Fruit fly (Drosophila melanogaster) whole organism, embryonic: ENCODE measurements around the gene dao.

Source experiments
- B-H2 ChIP-seq: fragments of 200-800 bp; sonication (Bioruptor generic); optimal IDR thresholded peaks from 2 replicates; lab custom pipeline; 2018; ENCODE audit warnings: missing biosample characterization, mild to moderate bottlenecking, missing genetic modification characterization
- CG10462 ChIP-seq: fragments of 200-800 bp; sonication (Bioruptor generic); optimal IDR thresholded peaks from 2 replicates; lab custom pipeline; 2016; ENCODE audit warnings: missing biosample characterization, missing genetic modification characterization
- CG10543 ChIP-seq: fragments of 200-800 bp; sonication (Bioruptor generic); optimal IDR thresholded peaks from 3 replicates; lab custom pipeline; 2017; ENCODE audit warnings: missing biosample characterization, mild to moderate bottlenecking, missing genetic modification characterization, moderate library complexity
- CG11093 ChIP-seq: fragments of 200-800 bp; sonication (Bioruptor generic); IDR thresholded peaks from 3 replicates; pipeline ENCODE4 v1.3.6; 2022; ENCODE audit warnings: missing biosample characterization, missing genetic modification characterization
- CG1233 ChIP-seq: fragments of 200-800 bp; sonication (Bioruptor generic); optimal IDR thresholded peaks from 4 replicates; lab custom pipeline; 2018; ENCODE audit warnings: missing biosample characterization, mild to moderate bottlenecking, missing genetic modification characterization
- CG12391 ChIP-seq: fragments of 200-800 bp; sonication (Bioruptor generic); optimal IDR thresholded peaks from 3 replicates; lab custom pipeline; 2018; ENCODE audit warnings: missing biosample characterization, mild to moderate bottlenecking, missing genetic modification characterization, moderate library complexity
- CG12659 ChIP-seq: fragments of 200-800 bp; sonication (Bioruptor generic); optimal IDR thresholded peaks from 3 replicates; lab custom pipeline; 2017; ENCODE audit warnings: mild to moderate bottlenecking, missing biosample characterization, missing genetic modification reagents, missing genetic modification characterization
- CG13296 ChIP-seq: fragments of 200-800 bp; sonication (Bioruptor generic); optimal IDR thresholded peaks from 3 replicates; lab custom pipeline; 2018; ENCODE audit warnings: missing biosample characterization, mild to moderate bottlenecking, missing genetic modification characterization
- CG14710 ChIP-seq: fragments of 200-800 bp; sonication (Bioruptor generic); optimal IDR thresholded peaks from 3 replicates; lab custom pipeline; 2019; ENCODE audit warnings: missing biosample characterization, mild to moderate bottlenecking, missing genetic modification characterization, moderate library complexity
- CG1603 ChIP-seq: fragments of 200-800 bp; sonication (Bioruptor generic); optimal IDR thresholded peaks from 2 replicates; lab custom pipeline; 2019; ENCODE audit warnings: missing biosample characterization, mild to moderate bottlenecking, missing genetic modification characterization, moderate library complexity
- CG17186 ChIP-seq: fragments of 200-800 bp; sonication (Bioruptor generic); optimal IDR thresholded peaks from 3 replicates; lab custom pipeline; 2017; ENCODE audit warnings: missing biosample characterization, missing genetic modification reagents, missing genetic modification characterization
- CG17361 ChIP-seq: fragments of 200-800 bp; sonication (Bioruptor generic); IDR thresholded peaks from 3 replicates; pipeline ENCODE4 v1.3.6; 2022; ENCODE audit warnings: missing biosample characterization, missing genetic modification characterization
- CG17829 ChIP-seq: fragments of 200-800 bp; optimal IDR thresholded peaks from 2 replicates; lab custom pipeline; 2019; ENCODE audit warnings: missing biosample characterization, mild to moderate bottlenecking, missing genetic modification characterization, moderate library complexity
- CG2116 ChIP-seq: fragments of 200-800 bp; sonication (Bioruptor generic); optimal IDR thresholded peaks from 3 replicates; lab custom pipeline; 2018; ENCODE audit warnings: missing biosample characterization, mild to moderate bottlenecking, missing genetic modification characterization
- CG2199 ChIP-seq: fragments of 200-800 bp; sonication (Bioruptor generic); IDR thresholded peaks from 3 replicates; pipeline ENCODE4 v1.3.6; 2022; ENCODE audit warnings: missing biosample characterization, missing genetic modification characterization
- CG32767 ChIP-seq: fragments of 200-800 bp; sonication (Bioruptor generic); IDR thresholded peaks from 2 replicates; pipeline ENCODE4 v1.3.6; 2022; ENCODE audit warnings: missing biosample characterization, missing genetic modification characterization
- CG4404 ChIP-seq: fragments of 200-800 bp; sonication (Bioruptor generic); IDR thresholded peaks from 2 replicates; pipeline ENCODE4 v1.3.6; 2022; ENCODE audit warnings: missing biosample characterization, missing genetic modification characterization
- CG4424 ChIP-seq: fragments of 200-800 bp; sonication (Bioruptor generic); optimal IDR thresholded peaks from 3 replicates; lab custom pipeline; 2016; ENCODE audit warnings: missing biosample characterization, missing genetic modification characterization
- CG4820 ChIP-seq: fragments of 200-800 bp; sonication (Bioruptor generic); optimal IDR thresholded peaks from 3 replicates; lab custom pipeline; 2016; ENCODE audit warnings: missing biosample characterization, missing genetic modification characterization
- CG7357 ChIP-seq: fragments of 200-800 bp; sonication (Bioruptor generic); IDR thresholded peaks from 3 replicates; pipeline ENCODE4 v1.3.6; 2022; ENCODE audit warnings: missing biosample characterization, missing genetic modification characterization
- D19B ChIP-seq: fragments of 200-800 bp; sonication (Bioruptor generic); optimal IDR thresholded peaks from 2 replicates; lab custom pipeline; 2017; ENCODE audit warnings: missing biosample characterization, mild to moderate bottlenecking, missing genetic modification characterization
- Dek ChIP-seq: fragments of 200-800 bp; sonication (Bioruptor generic); optimal IDR thresholded peaks from 3 replicates; lab custom pipeline; 2019; ENCODE audit warnings: missing biosample characterization, mild to moderate bottlenecking, missing genetic modification characterization, moderate library complexity
- Dip2 ChIP-seq: fragments of 200-800 bp; sonication (Bioruptor generic); IDR thresholded peaks from 2 replicates; pipeline ENCODE4 v1.3.6; 2022; ENCODE audit warnings: missing biosample characterization, missing genetic modification characterization
- Dp ChIP-seq: fragments of 200-800 bp; sonication (Bioruptor generic); optimal IDR thresholded peaks from 2 replicates; lab custom pipeline; 2018; ENCODE audit warnings: missing biosample characterization, mild to moderate bottlenecking, missing genetic modification characterization, moderate library complexity
- Drgx ChIP-seq: fragments of 200-800 bp; sonication (Bioruptor generic); IDR thresholded peaks from 2 replicates; pipeline ENCODE4 v1.3.6; 2022; ENCODE audit warnings: missing biosample characterization, missing genetic modification characterization
- E2f2 ChIP-seq: fragments of 200-800 bp; sonication (Bioruptor generic); IDR thresholded peaks from 2 replicates; pipeline ENCODE4 v1.3.6; 2022; ENCODE audit warnings: missing biosample characterization, missing genetic modification characterization
- H2.0 ChIP-seq: fragments of 200-800 bp; sonication (Bioruptor generic); IDR thresholded peaks from 2 replicates; pipeline ENCODE4 v1.3.6; 2022; ENCODE audit warnings: missing biosample characterization, missing genetic modification characterization
- Hr3 ChIP-seq: fragments of 200-800 bp; sonication (Bioruptor generic); optimal IDR thresholded peaks from 3 replicates; lab custom pipeline; 2016; ENCODE audit warnings: missing biosample characterization, missing genetic modification characterization
- Med ChIP-seq: fragments of 200-800 bp; sonication (Bioruptor generic); peaks from one replicate; lab custom pipeline; 2016; ENCODE audit warnings: missing biosample characterization, missing genetic modification characterization, mild to moderate bottlenecking, inconsistent platforms, moderate library complexity
- Mrtf ChIP-seq: fragments of 200-800 bp; sonication (Bioruptor generic); IDR thresholded peaks from 3 replicates; pipeline ENCODE4 v1.3.6; 2022; ENCODE audit warnings: missing biosample characterization, missing genetic modification characterization
- Neu2 ChIP-seq: fragments of 200-800 bp; sonication (Bioruptor generic); optimal IDR thresholded peaks from 3 replicates; lab custom pipeline; 2016; ENCODE audit warnings: missing biosample characterization, missing genetic modification characterization, borderline replicate concordance
- Oli ChIP-seq: fragments of 200-800 bp; sonication (Bioruptor generic); optimal IDR thresholded peaks from 2 replicates; lab custom pipeline; 2018; ENCODE audit warnings: missing biosample characterization, mild to moderate bottlenecking, missing genetic modification characterization, moderate library complexity
- Rx ChIP-seq: fragments of 200-800 bp; sonication (Bioruptor generic); IDR thresholded peaks from 2 replicates; pipeline ENCODE4 v1.3.6; 2022; ENCODE audit warnings: missing biosample characterization, missing genetic modification characterization
- Tbp ChIP-seq: fragments of >200 bp; optimal IDR thresholded peaks from 2 replicates; lab custom pipeline; 2018; ENCODE audit warnings: missing biosample characterization, missing genetic modification characterization
- Vsx1 ChIP-seq: fragments of 200-800 bp; sonication (Bioruptor generic); optimal IDR thresholded peaks from 2 replicates; lab custom pipeline; 2017; ENCODE audit warnings: missing biosample characterization, mild to moderate bottlenecking, missing genetic modification characterization, missing genetic modification reagents
- az2 ChIP-seq: fragments of 200-800 bp; sonication (Bioruptor generic); optimal IDR thresholded peaks from 3 replicates; lab custom pipeline; 2016; ENCODE audit warnings: missing biosample characterization, missing genetic modification characterization
- chinmo ChIP-seq: fragments of 200-800 bp; sonication (Bioruptor generic); IDR thresholded peaks from 4 replicates; pipeline ENCODE4 v1.3.6; 2022; ENCODE audit warnings: missing biosample characterization, missing genetic modification characterization; ENCODE audit not compliant: partially characterized antibody
- croc ChIP-seq: fragments of 200-800 bp; sonication (Bioruptor generic); conservative IDR thresholded peaks from 3 replicates; pipeline ENCODE4 v1.3.6; 2022; ENCODE audit warnings: missing biosample characterization, missing genetic modification characterization
- dysf ChIP-seq: fragments of 200-800 bp; sonication (Bioruptor generic); IDR thresholded peaks from 3 replicates; pipeline ENCODE4 v1.3.6; 2022; ENCODE audit warnings: missing biosample characterization, missing genetic modification characterization
- fu2 ChIP-seq: fragments of 200-800 bp; sonication (Bioruptor generic); optimal IDR thresholded peaks from 2 replicates; lab custom pipeline; 2016; ENCODE audit warnings: missing biosample characterization, missing genetic modification characterization
- gsb ChIP-seq: fragments of 200-800 bp; sonication (Bioruptor generic); IDR thresholded peaks from 2 replicates; pipeline ENCODE4 v1.3.6; 2022; ENCODE audit warnings: missing biosample characterization, missing genetic modification characterization
- knrl ChIP-seq: fragments of 200-800 bp; sonication (Bioruptor generic); IDR thresholded peaks from 3 replicates; pipeline ENCODE4 v1.3.6; 2022; ENCODE audit warnings: missing biosample characterization, missing genetic modification characterization; ENCODE audit not compliant: partially characterized antibody
- mirr ChIP-seq: fragments of 200-800 bp; sonication (Bioruptor generic); optimal IDR thresholded peaks from 3 replicates; lab custom pipeline; 2018; ENCODE audit warnings: missing biosample characterization, mild to moderate bottlenecking, missing genetic modification characterization
- mld ChIP-seq: fragments of 200-800 bp; sonication (Bioruptor generic); IDR thresholded peaks from 3 replicates; pipeline ENCODE4 v1.3.6; 2022; ENCODE audit warnings: missing biosample characterization, missing genetic modification characterization; ENCODE audit not compliant: partially characterized antibody
- nom ChIP-seq: fragments of 200-800 bp; sonication (Bioruptor generic); optimal IDR thresholded peaks from 2 replicates; lab custom pipeline; 2017; ENCODE audit warnings: missing biosample characterization, missing genetic modification characterization, mild to moderate bottlenecking, moderate library complexity, missing genetic modification reagents
- pan ChIP-seq, 4 experiments: fragments of >200 bp in 3 of 4; fragments of 200-800 bp in 1 of 4; sonication (Bioruptor generic) in 1 of 4; optimal IDR thresholded peaks in 3 of 4; IDR thresholded peaks in 1 of 4; 2 replicates each; pipeline versions ENCODE4 v1.3.6 to Lab custom; 2017 to 2022; ENCODE audit warnings: missing biosample characterization in 2 of 4, missing genetic modification characterization in 2 of 4, mixed read lengths in 1 of 4
- pb ChIP-seq: fragments of 200-800 bp; sonication (Bioruptor generic); optimal IDR thresholded peaks from 3 replicates; lab custom pipeline; 2016; ENCODE audit warnings: missing biosample characterization, missing genetic modification characterization
- sens ChIP-seq: fragments of 200-800 bp; sonication (Bioruptor generic); peaks from one replicate; lab custom pipeline; 2016; ENCODE audit warnings: missing biosample characterization, missing genetic modification characterization
- sqz ChIP-seq: fragments of 200-800 bp; sonication (Bioruptor generic); optimal IDR thresholded peaks from 3 replicates; lab custom pipeline; 2018; ENCODE audit warnings: missing biosample characterization, mild to moderate bottlenecking, missing genetic modification characterization
- ssp ChIP-seq: fragments of 200-800 bp; sonication (Bioruptor generic); IDR thresholded peaks from 2 replicates; pipeline ENCODE4 v1.3.6; 2022; ENCODE audit warnings: missing biosample characterization, missing genetic modification characterization
- tgo ChIP-seq: fragments of 200-800 bp; sonication (Bioruptor generic); IDR thresholded peaks from 3 replicates; pipeline ENCODE4 v1.3.6; 2022; ENCODE audit warnings: missing biosample characterization, missing genetic modification characterization
- trem ChIP-seq: fragments of 200-800 bp; optimal IDR thresholded peaks from 3 replicates; lab custom pipeline; 2019; ENCODE audit warnings: missing biosample characterization, mild to moderate bottlenecking, missing genetic modification characterization, moderate library complexity

Gene dao

DNA sequence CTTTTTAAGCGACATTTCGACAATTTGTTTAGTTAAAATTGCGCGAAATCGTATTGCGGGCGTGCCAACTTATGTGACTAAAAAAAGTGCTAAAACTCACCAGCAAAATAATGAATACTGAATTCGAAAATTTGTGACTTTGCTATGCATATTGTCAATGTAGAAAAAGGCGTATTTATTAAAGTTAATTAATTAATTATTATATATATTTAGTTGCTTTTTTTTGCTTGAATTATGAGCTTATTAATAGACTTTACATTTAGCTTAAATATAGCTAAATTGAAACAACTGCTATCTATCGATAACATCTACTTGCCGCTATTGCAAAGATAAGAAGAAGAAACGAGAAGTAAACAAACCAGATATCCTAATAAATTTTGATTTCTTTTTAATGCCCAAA lies 7.6 kb downstream of the dao start, which contains the start of the genes PolD3 and Uxt (continued):
- TF ChIP-seq CG10462 (GFP tag; lab: Kevin White, UChicago): no peak
- TF ChIP-seq CG17361 (GFP tag; lab: Robert Waterston, UW): 0 out of 3 replicates have a peak, but pooled peaks have one; percentile 33
- TF ChIP-seq nom: no peak
- TF ChIP-seq Vsx1 (GFP tag; lab: Kevin White, UChicago): no peak
- no peak for TF ChIP-seq CG10543 (GFP tag; lab: Kevin White, UChicago)
- peak; percentile 98 for TF ChIP-seq trem
- TF ChIP-seq CG2199: no peak
- TF ChIP-seq CG12659 (GFP tag; lab: Kevin White, UChicago): peak; percentile 32
- TF ChIP-seq az2 (GFP tag; lab: Kevin White, UChicago): no peak
- 0 out of 3 replicates have a peak, but pooled peaks have one; percentile 16 for TF ChIP-seq knrl (GFP tag; lab: Robert Waterston, UW)
- TF ChIP-seq H2.0 (GFP tag; lab: Robert Waterston, UW): no peak
- no peak for TF ChIP-seq CG4820 (GFP tag; lab: Kevin White, UChicago)
- no peak for TF ChIP-seq B-H2 (GFP tag; lab: Kevin White, UChicago)
- TF ChIP-seq dysf (GFP tag; lab: Robert Waterston, UW): no peak
- TF ChIP-seq Dek (tag; lab: Kevin White, UChicago): no peak
- no peak for TF ChIP-seq mirr (GFP tag; lab: Kevin White, UChicago)
- peak; percentile 66 for TF ChIP-seq Dp
- no peak for TF ChIP-seq CG17186 (GFP tag; lab: Kevin White, UChicago)
- TF ChIP-seq Drgx (GFP tag; lab: Robert Waterston, UW): no peak
- no peak for TF ChIP-seq CG4404
- peak; percentile 53 for TF ChIP-seq CG2116 (GFP tag; lab: Kevin White, UChicago)
- TF ChIP-seq Mrtf (GFP tag; lab: Robert Waterston, UW): no peak
- TF ChIP-seq Dip2: no peak
- no peak for TF ChIP-seq gsb (GFP tag; lab: Robert Waterston, UW)
- TF ChIP-seq CG1233 (GFP tag; lab: Kevin White, UChicago): no peak
- TF ChIP-seq sens (GFP tag; lab: Kevin White, UChicago): peak; percentile 13
- no peak for TF ChIP-seq CG13296 (GFP tag; lab: Kevin White, UChicago)
- TF ChIP-seq Oli (tag; lab: Kevin White, UChicago): no peak
- TF ChIP-seq tgo (GFP tag; lab: Robert Waterston, UW): no peak
- no peak for TF ChIP-seq CG32767 (GFP tag; lab: Robert Waterston, UW)
- no peak for TF ChIP-seq CG4424 (GFP tag; lab: Kevin White, UChicago)
- TF ChIP-seq E2f2 (GFP tag; lab: Robert Waterston, UW): peak; percentile 69
- TF ChIP-seq D19B (GFP tag; lab: Kevin White, UChicago): no peak
- TF ChIP-seq Med: no peak
- TF ChIP-seq CG14710 (tag; lab: Kevin White, UChicago): peak; percentile 38
- TF ChIP-seq pan (optimal IDR thresholded peaks at IDR 0.05; lab: Kevin White, UChicago): no peak
- no peak for TF ChIP-seq pan (GFP tag; optimal IDR thresholded peaks at IDR 0.05 in 1 of 2, IDR thresholded peaks at IDR 0.05 in 1 of 2)
- TF ChIP-seq CG17829 (tag; lab: Kevin White, UChicago): peak; percentile 31
- no peak for TF ChIP-seq Neu2 (GFP tag; lab: Kevin White, UChicago)
- TF ChIP-seq Rx: no peak
- TF ChIP-seq CG12391 (tag; lab: Kevin White, UChicago): peak; percentile 7
- TF ChIP-seq CG11093 (GFP tag; lab: Robert Waterston, UW): no peak
- no peak for TF ChIP-seq Tbp (GFP tag; lab: Kevin White, UChicago)
- no peak for TF ChIP-seq pb (GFP tag; lab: Kevin White, UChicago)
- no peak for TF ChIP-seq fu2
- no peak for TF ChIP-seq CG1603
- TF ChIP-seq chinmo (GFP tag; lab: Robert Waterston, UW): no peak
- no peak for TF ChIP-seq CG7357 (GFP tag; lab: Robert Waterston, UW)
- no peak for TF ChIP-seq Hr3 (GFP tag; lab: Kevin White, UChicago)
- TF ChIP-seq croc: no peak
- TF ChIP-seq mld (GFP tag; lab: Robert Waterston, UW): no peak
- TF ChIP-seq ssp (GFP tag; lab: Robert Waterston, UW): no peak
- no peak for TF ChIP-seq sqz (GFP tag; lab: Kevin White, UChicago)
